Fruit fly (Drosophila melanogaster): Measurements from ENCODE around the gene Rsph9.

DNA sequence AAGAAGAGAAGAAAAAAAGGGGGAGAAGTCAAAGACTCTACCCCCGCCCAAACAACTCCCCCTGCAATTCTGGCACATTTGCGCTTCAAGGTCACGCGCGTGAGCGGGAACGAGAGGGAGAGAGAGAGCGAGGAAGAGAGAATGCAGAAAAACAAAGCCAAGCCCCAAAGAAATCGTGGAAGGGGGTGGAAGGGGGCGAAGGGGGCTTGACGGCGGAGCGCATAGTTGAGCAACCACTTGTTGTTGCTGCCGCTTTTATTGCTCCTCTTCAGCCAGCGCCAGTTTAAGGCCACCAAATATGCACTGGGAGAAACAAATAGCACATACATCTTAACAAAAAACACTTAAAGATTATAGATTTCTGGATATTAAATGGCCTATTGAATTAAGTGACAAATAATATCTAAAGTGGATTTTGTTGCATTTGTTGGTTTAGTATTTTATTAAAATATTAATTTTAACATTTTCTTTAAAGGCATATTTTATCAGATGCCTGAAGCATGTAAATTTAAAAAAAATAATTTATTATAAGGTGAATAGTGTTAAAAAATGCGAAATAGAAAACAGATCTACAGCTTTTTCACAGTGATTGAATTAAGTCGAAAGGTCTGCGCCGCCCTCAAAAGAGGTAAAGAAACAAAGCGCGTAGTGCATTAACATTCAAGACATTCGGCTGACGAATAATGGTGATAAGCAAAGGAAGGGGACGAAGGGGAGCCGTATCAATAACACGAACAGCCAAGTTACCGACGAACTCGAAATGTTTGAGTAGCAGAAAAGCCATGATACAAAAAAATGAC, 17.6 kb upstream of the Rsph9 start:
- no peak for TF ChIP-seq CG1832 (GFP tag; optimal IDR thresholded peaks at IDR 0.05)
- TF ChIP-seq CG7372 (GFP tag; IDR thresholded peaks at IDR 0.05) = peak; percentile 93
- TF ChIP-seq CTCF (GFP tag; optimal IDR thresholded peaks at IDR 0.05) = peak; percentile 72
- peak; percentile 81 for TF ChIP-seq Drgx (GFP tag; IDR thresholded peaks at IDR 0.05)
- peak; percentile 70 for TF ChIP-seq toy (GFP tag; IDR thresholded peaks at IDR 0.05)
- TF ChIP-seq dan (GFP tag; IDR thresholded peaks at IDR 0.05) = no peak
- TF ChIP-seq da (GFP tag; optimal IDR thresholded peaks at IDR 0.05) = no peak
